Worm (Caenorhabditis elegans) whole organism, late embryonic: ENCODE data around the gene gst-37.
A peak's percentile ranks its signal among the peaks of the same experiment; 100 is the strongest.

Experiments used
- C08G9.2 ChIP-seq: sonication (generic microtip); optimal IDR thresholded peaks from 2 replicates; lab custom pipeline; 2016; ENCODE audit warnings: mild to moderate bottlenecking, missing genetic modification characterization, moderate library complexity, missing compliant biosample characterization
- F13H6.1 ChIP-seq: sonication (generic microtip); optimal IDR thresholded peaks from 2 replicates; lab custom pipeline; 2016; ENCODE audit warnings: missing genetic modification characterization, missing compliant biosample characterization
- K02D7.2 ChIP-seq: sonication (generic microtip); optimal IDR thresholded peaks from 2 replicates; lab custom pipeline; 2017; ENCODE audit warnings: mild to moderate bottlenecking, missing genetic modification characterization, missing compliant biosample characterization
- K09A11.1 ChIP-seq: sonication (generic microtip); optimal IDR thresholded peaks from 2 replicates; lab custom pipeline; 2017; ENCODE audit warnings: antibody characterized with exemption, mild to moderate bottlenecking, missing genetic modification characterization, missing compliant biosample characterization; ENCODE audit not compliant: insufficient read depth
- T23F11.4 ChIP-seq: fragments of 200-800 bp; sonication (Bioruptor generic); optimal IDR thresholded peaks from 2 replicates; lab custom pipeline; 2018; ENCODE audit warnings: mild to moderate bottlenecking, missing genetic modification characterization, missing compliant biosample characterization
- Y22D7AL.16 ChIP-seq: sonication (generic microtip); optimal IDR thresholded peaks from 2 replicates; lab custom pipeline; 2016; ENCODE audit warnings: missing genetic modification characterization, missing compliant biosample characterization
- ama-1 ChIP-seq: fragments of 150-350 bp; optimal IDR thresholded peaks from 2 replicates; lab custom pipeline; 2014
- ceh-14 ChIP-seq: sonication (generic microtip); optimal IDR thresholded peaks from 2 replicates; lab custom pipeline; 2016; ENCODE audit warnings: missing genotype, missing genetic modification characterization, missing compliant biosample characterization
- ceh-18 ChIP-seq: sonication (generic microtip); optimal IDR thresholded peaks from 2 replicates; lab custom pipeline; 2016; ENCODE audit warnings: missing genetic modification characterization, missing compliant biosample characterization
- ceh-19 ChIP-seq: fragments of 200-800 bp; sonication (Bioruptor generic); optimal IDR thresholded peaks from 2 replicates; lab custom pipeline; 2018; ENCODE audit warnings: mild to moderate bottlenecking, missing genetic modification characterization, missing compliant biosample characterization
- ceh-24 ChIP-seq: sonication (generic microtip); optimal IDR thresholded peaks from 2 replicates; lab custom pipeline; 2016; ENCODE audit warnings: mild to moderate bottlenecking, missing genetic modification characterization, missing compliant biosample characterization
- ceh-30 ChIP-seq: fragments of 150-350 bp; optimal IDR thresholded peaks from 2 replicates; lab custom pipeline; 2014; ENCODE audit warnings: missing biosample characterization, missing genetic modification characterization
- ceh-31 ChIP-seq: sonication (generic microtip); optimal IDR thresholded peaks from 2 replicates; lab custom pipeline; 2016; ENCODE audit warnings: missing genetic modification characterization, missing compliant biosample characterization
- ceh-48 ChIP-seq: sonication (generic microtip); optimal IDR thresholded peaks from 2 replicates; lab custom pipeline; 2016; ENCODE audit warnings: missing genetic modification characterization, inconsistent platforms, missing compliant biosample characterization
- ceh-6 ChIP-seq: fragments of 200-800 bp; sonication (Bioruptor generic); optimal IDR thresholded peaks from 2 replicates; lab custom pipeline; 2018; ENCODE audit warnings: mild to moderate bottlenecking, missing genetic modification characterization, missing compliant biosample characterization
- ceh-9 ChIP-seq: sonication (generic microtip); optimal IDR thresholded peaks from 2 replicates; lab custom pipeline; 2016; ENCODE audit warnings: mild to moderate bottlenecking, missing genetic modification characterization, inconsistent platforms, missing compliant biosample characterization
- che-1 ChIP-seq: sonication (generic microtip); optimal IDR thresholded peaks from 2 replicates; lab custom pipeline; 2016; ENCODE audit warnings: mild to moderate bottlenecking, missing genetic modification characterization, missing compliant biosample characterization
- dmd-4 ChIP-seq: sonication (generic microtip); optimal IDR thresholded peaks from 2 replicates; lab custom pipeline; 2016; ENCODE audit warnings: borderline replicate concordance, missing genetic modification characterization, missing compliant biosample characterization
- dve-1 ChIP-seq: sonication (generic microtip); optimal IDR thresholded peaks from 2 replicates; lab custom pipeline; 2017; ENCODE audit warnings: antibody characterized with exemption, mild to moderate bottlenecking, missing genetic modification characterization, missing compliant biosample characterization
- elt-2 ChIP-seq: sonication (generic microtip); optimal IDR thresholded peaks from 2 replicates; lab custom pipeline; 2016; ENCODE audit warnings: missing genetic modification reagents, missing genetic modification characterization, missing compliant biosample characterization
- elt-4 ChIP-seq: sonication (generic microtip); optimal IDR thresholded peaks from 2 replicates; lab custom pipeline; 2016; ENCODE audit warnings: missing genetic modification characterization, missing compliant biosample characterization
- ets-4 ChIP-seq: sonication (generic microtip); optimal IDR thresholded peaks from 2 replicates; lab custom pipeline; 2016; ENCODE audit warnings: missing genetic modification characterization, missing compliant biosample characterization
- eyg-1 ChIP-seq: sonication (generic microtip); optimal IDR thresholded peaks from 2 replicates; lab custom pipeline; 2016; ENCODE audit warnings: missing genotype, missing genetic modification characterization, missing compliant biosample characterization
- fkh-10 ChIP-seq: fragments of 150-350 bp; optimal IDR thresholded peaks from 2 replicates; lab custom pipeline; 2014; ENCODE audit warnings: missing biosample characterization, missing genetic modification reagents, missing genetic modification characterization
- fkh-6 ChIP-seq: sonication (generic microtip); optimal IDR thresholded peaks from 2 replicates; lab custom pipeline; 2016; ENCODE audit warnings: missing genetic modification characterization, missing compliant biosample characterization
- gmeb-2 ChIP-seq: sonication (generic microtip); optimal IDR thresholded peaks from 2 replicates; lab custom pipeline; 2016; ENCODE audit warnings: missing genetic modification characterization, inconsistent platforms, missing compliant biosample characterization
- hlh-15 ChIP-seq: sonication (generic microtip); optimal IDR thresholded peaks from 2 replicates; lab custom pipeline; 2016; ENCODE audit warnings: missing genetic modification characterization, missing compliant biosample characterization
- hlh-8 ChIP-seq: sonication (generic microtip); optimal IDR thresholded peaks from 2 replicates; lab custom pipeline; 2016; ENCODE audit warnings: missing genotype, missing genetic modification characterization, missing compliant biosample characterization
- madf-2 ChIP-seq: sonication (generic microtip); optimal IDR thresholded peaks from 2 replicates; lab custom pipeline; 2017; ENCODE audit warnings: missing genetic modification characterization, missing compliant biosample characterization
- nhr-11 ChIP-seq: fragments of 150-350 bp; optimal IDR thresholded peaks from 2 replicates; lab custom pipeline; 2014; ENCODE audit warnings: missing biosample characterization, missing genetic modification characterization
- nhr-232 ChIP-seq: sonication (generic microtip); optimal IDR thresholded peaks from 2 replicates; lab custom pipeline; 2016; ENCODE audit warnings: missing genetic modification characterization, missing compliant biosample characterization
- npax-4 ChIP-seq: sonication (generic microtip); optimal IDR thresholded peaks from 2 replicates; lab custom pipeline; 2016; ENCODE audit warnings: missing genetic modification characterization, missing compliant biosample characterization
- odd-2 ChIP-seq: sonication (generic microtip); optimal IDR thresholded peaks from 2 replicates; lab custom pipeline; 2017; ENCODE audit warnings: antibody characterized with exemption, mild to moderate bottlenecking, missing genetic modification characterization, missing compliant biosample characterization
- pag-3 ChIP-seq: sonication (generic microtip); optimal IDR thresholded peaks from 2 replicates; lab custom pipeline; 2016; ENCODE audit warnings: missing compliant biosample characterization, missing genetic modification characterization, borderline replicate concordance
- pat-9 ChIP-seq: fragments of 200-800 bp; sonication (Bioruptor generic); optimal IDR thresholded peaks from 2 replicates; lab custom pipeline; 2018; ENCODE audit warnings: mild to moderate bottlenecking, missing genetic modification characterization, moderate library complexity, missing compliant biosample characterization
- pax-1 ChIP-seq: fragments of 150-350 bp; optimal IDR thresholded peaks from 2 replicates; lab custom pipeline; 2014; ENCODE audit warnings: missing biosample characterization, missing genetic modification characterization
- pha-2 ChIP-seq: sonication (generic microtip); optimal IDR thresholded peaks from 2 replicates; lab custom pipeline; 2017; ENCODE audit warnings: mild to moderate bottlenecking, missing genetic modification characterization, missing compliant biosample characterization
- pha-4 ChIP-seq: fragments of 150-350 bp; optimal IDR thresholded peaks from 2 replicates; lab custom pipeline; 2018; ENCODE audit warnings: missing biosample characterization, missing genetic modification reagents, missing genetic modification characterization
- pros-1 ChIP-seq: fragments of 150-350 bp; optimal IDR thresholded peaks from 2 replicates; lab custom pipeline; 2014; ENCODE audit warnings: missing biosample characterization, missing genetic modification reagents, missing genetic modification characterization
- ref-2 ChIP-seq: sonication (generic microtip); optimal IDR thresholded peaks from 2 replicates; lab custom pipeline; 2016; ENCODE audit warnings: missing genetic modification characterization, missing compliant biosample characterization
- sox-2 ChIP-seq: fragments of 200-800 bp; sonication (Bioruptor generic); IDR thresholded peaks from 2 replicates; pipeline ENCODE4 v1.3.6; 2022; ENCODE audit warnings: missing genetic modification reagents, missing genetic modification characterization, missing compliant biosample characterization
- sox-4 ChIP-seq: sonication (generic microtip); optimal IDR thresholded peaks from 2 replicates; lab custom pipeline; 2017; ENCODE audit warnings: mild to moderate bottlenecking, missing genetic modification characterization, inconsistent platforms, missing compliant biosample characterization
- syd-9 ChIP-seq: sonication (generic microtip); optimal IDR thresholded peaks from 2 replicates; lab custom pipeline; 2016; ENCODE audit warnings: mild to moderate bottlenecking, missing genetic modification characterization, moderate library complexity, missing compliant biosample characterization
- tbx-2 ChIP-seq: sonication (generic microtip); optimal IDR thresholded peaks from 2 replicates; lab custom pipeline; 2016; ENCODE audit warnings: missing genetic modification characterization, missing compliant biosample characterization
- tbx-7 ChIP-seq: sonication (generic microtip); optimal IDR thresholded peaks from 2 replicates; lab custom pipeline; 2016; ENCODE audit warnings: missing genotype, missing genetic modification characterization, missing compliant biosample characterization
- ttx-3 ChIP-seq: sonication (generic microtip); optimal IDR thresholded peaks from 2 replicates; lab custom pipeline; 2016; ENCODE audit warnings: missing genetic modification reagents, missing genetic modification characterization, missing compliant biosample characterization
- unc-3 ChIP-seq, 2 experiments: fragments of 200-800 bp in 1 of 2; sonication (Bioruptor generic) in 1 of 2; sonication (generic microtip) in 1 of 2; conservative IDR thresholded peaks in 1 of 2; optimal IDR thresholded peaks in 1 of 2; 2 replicates each; pipeline versions ENCODE4 v1.3.6 to Lab custom; 2016 to 2022; ENCODE audit warnings: missing compliant biosample characterization in 2 of 2, missing genetic modification characterization in 2 of 2, missing genetic modification reagents in 1 of 2
- unc-42 ChIP-seq: sonication (generic microtip); optimal IDR thresholded peaks from 2 replicates; lab custom pipeline; 2016; ENCODE audit warnings: missing genotype, missing genetic modification characterization, missing compliant biosample characterization
- unc-86 ChIP-seq: sonication (generic microtip); optimal IDR thresholded peaks from 2 replicates; lab custom pipeline; 2016; ENCODE audit warnings: missing genetic modification characterization, missing compliant biosample characterization
- zip-5 ChIP-seq: sonication (generic microtip); optimal IDR thresholded peaks from 2 replicates; lab custom pipeline; 2016; ENCODE audit warnings: missing genetic modification characterization, missing compliant biosample characterization

gst-37 gene

DNA sequence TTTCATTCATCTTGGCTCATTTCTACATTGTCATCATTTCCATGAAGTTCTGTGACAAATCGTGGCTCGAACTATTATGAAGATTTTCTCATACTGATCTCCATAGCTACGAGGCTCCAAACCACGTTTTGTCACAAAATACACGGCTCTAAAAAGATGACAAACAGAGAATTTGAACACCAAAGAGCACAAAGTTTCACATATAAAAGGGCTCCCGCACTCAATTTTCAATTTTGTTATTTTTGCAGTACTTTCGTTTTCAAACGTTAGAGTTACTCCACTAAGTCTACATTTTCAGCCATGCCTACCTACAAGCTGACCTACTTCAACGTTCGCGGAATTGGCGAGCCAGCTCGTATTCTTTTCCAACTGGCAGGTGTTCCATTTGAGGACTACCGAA is at the start of gene gst-37:
TSS of gene gst-37 (plus strand) at position 301 of the 400 bp plus-strand sequence.
- TF ChIP-seq ceh-9 (tag; lab: Kevin White, UChicago) (no peak), pros-1 (tag; lab: Kevin White, UChicago) (no peak), nhr-11 (no peak), odd-2 (no peak)

DNA sequence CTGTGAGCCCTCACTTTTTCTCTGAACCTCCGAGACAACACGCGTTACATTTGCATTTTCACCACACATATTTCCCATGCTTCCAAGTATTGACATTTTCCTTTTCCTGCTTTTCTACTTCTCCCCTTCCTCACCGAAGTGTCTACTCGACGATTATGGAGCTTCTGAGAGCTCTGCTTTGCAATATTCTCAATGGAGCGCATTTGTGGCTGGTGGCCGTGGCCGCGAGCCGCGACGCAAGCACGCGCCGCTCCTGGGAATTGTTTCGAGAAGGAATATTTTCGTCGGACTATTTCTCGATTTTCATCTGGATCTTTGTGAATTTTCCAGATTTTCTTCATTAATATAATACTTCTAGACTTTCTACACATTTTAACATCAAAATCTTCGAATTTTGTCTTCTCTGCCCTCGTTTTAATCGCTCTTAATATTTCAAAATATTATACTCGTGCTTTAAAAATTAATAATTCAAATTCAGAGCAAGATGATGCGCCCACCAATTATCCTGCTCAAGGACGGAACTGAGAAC is 49.6 kb upstream of the gst-37 start, which contains the start of the genes T10B5.4 and cct-7:
TSS of gene T10B5.4 (minus strand) at position 40 of the 529 bp plus-strand sequence.
TSS of gene cct-7 (plus strand) at position 479 of the 529 bp plus-strand sequence.
- TF ChIP-seq gmeb-2 (tag; lab: Kevin White, UChicago), result no peak
- peak; percentile 57 for TF ChIP-seq hlh-8 (tag; lab: Kevin White, UChicago)
- no peak for TF ChIP-seq elt-4
- TF ChIP-seq pha-2, result no peak
- no peak for TF ChIP-seq K02D7.2
- no peak for TF ChIP-seq hlh-15
- peak; percentile 10 for TF ChIP-seq ceh-30 (tag; lab: Kevin White, UChicago)
- peak; percentile 66 for TF ChIP-seq eyg-1 (tag; lab: Kevin White, UChicago)
- no peak for TF ChIP-seq nhr-232 (tag; lab: Kevin White, UChicago)
- peak; percentile 61 for TF ChIP-seq pros-1 (tag; lab: Kevin White, UChicago)
- TF ChIP-seq che-1 (tag; lab: Kevin White, UChicago), result no peak
- peak; percentile 58 for TF ChIP-seq dve-1 (tag; lab: Kevin White, UChicago)
- TF ChIP-seq pax-1, result peak; percentile 57
- TF ChIP-seq ceh-19, result peak; percentile 64
- TF ChIP-seq unc-42 (tag; lab: Kevin White, UChicago), result peak; percentile 88
- no peak for TF ChIP-seq unc-3 (GFP tag; conservative IDR thresholded peaks at IDR 0.05; lab: Robert Waterston, UW)
- peak; percentile 54 for TF ChIP-seq unc-3 (tag; optimal IDR thresholded peaks at IDR 0.05; lab: Kevin White, UChicago)
- peak; percentile 26 for TF ChIP-seq pat-9 (tag; lab: Kevin White, UChicago)
- TF ChIP-seq tbx-2 (tag; lab: Kevin White, UChicago), result peak; percentile 96
- TF ChIP-seq fkh-10 (GFP tag; lab: Kevin White, UChicago), result peak; percentile 63
- TF ChIP-seq ref-2 (tag; lab: Kevin White, UChicago), result peak; percentile 70
- peak; percentile 24 for TF ChIP-seq ceh-6 (GFP tag; lab: Kevin White, UChicago)
- peak; percentile 16 for TF ChIP-seq pag-3 (tag; lab: Kevin White, UChicago)
- peak; percentile 71 for TF ChIP-seq madf-2 (tag; lab: Kevin White, UChicago)
- TF ChIP-seq ama-1 (lab: Kevin White, UChicago), result no peak
- TF ChIP-seq K09A11.1 (tag; lab: Kevin White, UChicago), result no peak
- no peak for TF ChIP-seq sox-2 (GFP tag; lab: Robert Waterston, UW)
- peak; percentile 78 for TF ChIP-seq C08G9.2
- TF ChIP-seq sox-4 (tag; lab: Kevin White, UChicago), result no peak
- TF ChIP-seq ceh-14 (tag; lab: Kevin White, UChicago), result peak; percentile 93
- peak; percentile 98 for TF ChIP-seq ceh-31
- TF ChIP-seq dmd-4 (tag; lab: Kevin White, UChicago), result no peak
- TF ChIP-seq Y22D7AL.16 (tag; lab: Kevin White, UChicago), result no peak
- peak; percentile 61 for TF ChIP-seq unc-86 (tag; lab: Kevin White, UChicago)
- TF ChIP-seq zip-5 (tag; lab: Kevin White, UChicago), result peak; percentile 20
- peak; percentile 67 for TF ChIP-seq syd-9 (tag; lab: Kevin White, UChicago)
- no peak for TF ChIP-seq elt-2
- TF ChIP-seq odd-2, result no peak
- TF ChIP-seq ttx-3, result no peak
- no peak for TF ChIP-seq ceh-24 (tag; lab: Kevin White, UChicago)
- TF ChIP-seq T23F11.4, result no peak
- no peak for TF ChIP-seq npax-4 (tag; lab: Kevin White, UChicago)
- no peak for TF ChIP-seq ceh-9 (tag; lab: Kevin White, UChicago)
- TF ChIP-seq pha-4, result no peak
- peak; percentile 87 for TF ChIP-seq ceh-18 (tag; lab: Kevin White, UChicago)
- no peak for TF ChIP-seq fkh-6 (tag; lab: Kevin White, UChicago)
- TF ChIP-seq ets-4, result peak; percentile 92
- TF ChIP-seq F13H6.1, result peak; percentile 48
- TF ChIP-seq ceh-48 (tag; lab: Kevin White, UChicago), result peak; percentile 86
- TF ChIP-seq tbx-7 (tag; lab: Kevin White, UChicago), result peak; percentile 64
